Fruit fly (Drosophila melanogaster) whole organism, prepupa: ENCODE data around the gene CG3764.

ENCODE experiments used
- CG16779 ChIP-seq: fragments of 200-800 bp; sonication (Bioruptor generic); optimal IDR thresholded peaks from 3 replicates; lab custom pipeline; 2017; ENCODE audit warnings: missing biosample characterization, mild to moderate bottlenecking, missing genetic modification characterization
- CG31627 ChIP-seq: fragments of 200-800 bp; sonication (Bioruptor generic); optimal IDR thresholded peaks from 3 replicates; lab custom pipeline; 2016; ENCODE audit warnings: missing biosample characterization, missing genetic modification characterization
- CG4318 ChIP-seq: fragments of 200-800 bp; sonication (Bioruptor generic); optimal IDR thresholded peaks from 3 replicates; lab custom pipeline; 2017; ENCODE audit warnings: missing biosample characterization, mild to moderate bottlenecking, missing genetic modification characterization
- CG6808 ChIP-seq: fragments of 200-800 bp; sonication (Bioruptor generic); optimal IDR thresholded peaks from 3 replicates; lab custom pipeline; 2017; ENCODE audit warnings: missing biosample characterization, missing genetic modification characterization, mild to moderate bottlenecking, moderate library complexity, missing genetic modification reagents
- Hr38 ChIP-seq: sonication (Bioruptor generic); optimal IDR thresholded peaks from 2 replicates; lab custom pipeline; 2016; ENCODE audit warnings: missing biosample characterization, missing genetic modification characterization
- Lpt ChIP-seq: fragments of 200-800 bp; sonication (Bioruptor generic); optimal IDR thresholded peaks from 3 replicates; lab custom pipeline; 2016; ENCODE audit warnings: missing biosample characterization, missing genetic modification characterization
- OdsH ChIP-seq: fragments of 200-800 bp; sonication (Bioruptor generic); optimal IDR thresholded peaks from 3 replicates; lab custom pipeline; 2016; ENCODE audit warnings: missing biosample characterization, missing genetic modification characterization
- achi ChIP-seq: fragments of 200-800 bp; sonication (Bioruptor generic); optimal IDR thresholded peaks from 3 replicates; lab custom pipeline; 2016; ENCODE audit warnings: missing biosample characterization, missing genetic modification characterization
- dsx ChIP-seq: fragments of 200-800 bp; optimal IDR thresholded peaks from 3 replicates; lab custom pipeline; 2019; ENCODE audit warnings: missing biosample characterization, mild to moderate bottlenecking, missing genetic modification characterization, moderate library complexity; ENCODE audit not compliant: poor library complexity, severe bottlenecking
- svp ChIP-seq: fragments of 200-800 bp; sonication (Bioruptor generic); peaks from one replicate; lab custom pipeline; 2016; ENCODE audit warnings: missing biosample characterization, missing genetic modification characterization

- TF ChIP-seq CG6808 (GFP tag; lab: Kevin White, UChicago) = no peak
- no peak for TF ChIP-seq CG16779 (tag; lab: Kevin White, UChicago)
- TF ChIP-seq CG4318 = no peak
- no peak for TF ChIP-seq Hr38 (GFP tag; lab: Kevin White, UChicago)
- TF ChIP-seq CG31627 = no peak
- TF ChIP-seq dsx (GFP tag; lab: Kevin White, UChicago) = no peak
- TF ChIP-seq svp (GFP tag; lab: Kevin White, UChicago) = no peak
- TF ChIP-seq achi = no peak
- TF ChIP-seq OdsH (GFP tag; lab: Kevin White, UChicago) = no peak
- no peak for TF ChIP-seq Lpt (GFP tag; lab: Kevin White, UChicago)
These were observed 11.3 kb downstream of the CG3764 start for dm6 chr3L:17001055-17001454.
